Worm (Caenorhabditis elegans) whole organism, mixed stage, embryonic: Measurements from ENCODE around the gene T09F3.4.

ENCODE experiments used
- M03D4.4 ChIP-seq: sonication (generic microtip); optimal IDR thresholded peaks from 2 replicates; lab custom pipeline; 2017; ENCODE audit warnings: mild to moderate bottlenecking, missing genetic modification characterization, missing compliant biosample characterization
- bed-3 ChIP-seq: fragments of 200-800 bp; sonication (Bioruptor generic); optimal IDR thresholded peaks from 3 replicates; lab custom pipeline; 2018; ENCODE audit warnings: mild to moderate bottlenecking, missing genetic modification characterization, moderate library complexity, missing compliant biosample characterization
- blmp-1 ChIP-seq: fragments of 150-350 bp; optimal IDR thresholded peaks from 2 replicates; lab custom pipeline; 2014; ENCODE audit warnings: missing biosample characterization, missing genetic modification characterization
- ceh-39 ChIP-seq: fragments of 150-350 bp; optimal IDR thresholded peaks from 2 replicates; lab custom pipeline; 2014; ENCODE audit warnings: missing biosample characterization, missing genetic modification characterization
- ceh-43 ChIP-seq: fragments of 200-800 bp; sonication (Bioruptor generic); optimal IDR thresholded peaks from 2 replicates; lab custom pipeline; 2018; ENCODE audit warnings: mild to moderate bottlenecking, missing genetic modification characterization, moderate library complexity, missing compliant biosample characterization
- ces-1 ChIP-seq: fragments of 150-350 bp; optimal IDR thresholded peaks from 2 replicates; lab custom pipeline; 2014; ENCODE audit warnings: missing biosample characterization, missing genetic modification reagents, missing genetic modification characterization
- cnd-1 ChIP-seq: fragments of 200-800 bp; sonication (Bioruptor generic); optimal IDR thresholded peaks from 2 replicates; lab custom pipeline; 2018; ENCODE audit warnings: mild to moderate bottlenecking, missing genetic modification characterization, missing compliant biosample characterization
- elt-3 ChIP-seq: fragments of 150-350 bp; optimal IDR thresholded peaks from 2 replicates; lab custom pipeline; 2014; ENCODE audit warnings: missing biosample characterization, missing genetic modification characterization
- flh-1 ChIP-seq: fragments of 200-800 bp; sonication (Bioruptor generic); optimal IDR thresholded peaks from 2 replicates; lab custom pipeline; 2018; ENCODE audit warnings: mild to moderate bottlenecking, missing genetic modification characterization, moderate library complexity, missing compliant biosample characterization
- ham-2 ChIP-seq: fragments of 200-800 bp; sonication (Bioruptor generic); optimal IDR thresholded peaks from 2 replicates; lab custom pipeline; 2018; ENCODE audit warnings: mild to moderate bottlenecking, missing genetic modification characterization, missing compliant biosample characterization
- hlh-1 ChIP-seq: fragments of 150-350 bp; optimal IDR thresholded peaks from 2 replicates; lab custom pipeline; 2014; ENCODE audit warnings: missing biosample characterization, missing genetic modification reagents, missing genetic modification characterization
- lin-13 ChIP-seq: fragments of 150-350 bp; optimal IDR thresholded peaks from 2 replicates; lab custom pipeline; 2014; ENCODE audit warnings: missing biosample characterization, missing genetic modification characterization
- lin-32 ChIP-seq: fragments of 200-800 bp; sonication (Bioruptor generic); optimal IDR thresholded peaks from 2 replicates; lab custom pipeline; 2018; ENCODE audit warnings: mild to moderate bottlenecking, missing genetic modification characterization, missing compliant biosample characterization
- lsy-2 ChIP-seq: fragments of 150-350 bp; optimal IDR thresholded peaks from 2 replicates; lab custom pipeline; 2014; ENCODE audit warnings: missing biosample characterization, missing genetic modification characterization
- mab-5 ChIP-seq: fragments of 150-350 bp; optimal IDR thresholded peaks from 2 replicates; lab custom pipeline; 2014; ENCODE audit warnings: missing biosample characterization, missing genetic modification characterization
- mep-1 ChIP-seq: fragments of 150-350 bp; optimal IDR thresholded peaks from 2 replicates; lab custom pipeline; 2017; ENCODE audit warnings: missing biosample characterization, missing genetic modification reagents, missing genetic modification characterization, inconsistent platforms
- mls-2 ChIP-seq: sonication (generic microtip); optimal IDR thresholded peaks from 2 replicates; lab custom pipeline; 2016; ENCODE audit warnings: mild to moderate bottlenecking, missing genetic modification characterization, moderate library complexity, missing compliant biosample characterization
- nhr-12 ChIP-seq: fragments of 150-350 bp; optimal IDR thresholded peaks from 2 replicates; lab custom pipeline; 2014; ENCODE audit warnings: missing biosample characterization, missing genetic modification characterization
- nhr-237 ChIP-seq: fragments of 150-350 bp; optimal IDR thresholded peaks from 2 replicates; lab custom pipeline; 2014; ENCODE audit warnings: missing biosample characterization, missing genetic modification characterization
- nhr-28 ChIP-seq: fragments of 150-350 bp; optimal IDR thresholded peaks from 2 replicates; lab custom pipeline; 2014; ENCODE audit warnings: missing biosample characterization, missing genetic modification characterization
- nhr-76 ChIP-seq: sonication (generic microtip); optimal IDR thresholded peaks from 2 replicates; lab custom pipeline; 2017; ENCODE audit warnings: missing biosample characterization, missing genetic modification characterization
- pha-4 ChIP-seq: fragments of 150-350 bp; optimal IDR thresholded peaks from 2 replicates; lab custom pipeline; 2018; ENCODE audit warnings: missing biosample characterization, missing genetic modification reagents, missing genetic modification characterization
- snpc-4 ChIP-seq: fragments of 150-350 bp; optimal IDR thresholded peaks from 2 replicates; lab custom pipeline; 2014; ENCODE audit warnings: missing biosample characterization, missing genetic modification characterization
- sptf-1 ChIP-seq: sonication (generic microtip); optimal IDR thresholded peaks from 2 replicates; lab custom pipeline; 2017; ENCODE audit warnings: mild to moderate bottlenecking, missing genetic modification characterization, moderate library complexity, missing compliant biosample characterization
- unc-120 ChIP-seq: sonication (generic microtip); optimal IDR thresholded peaks from 2 replicates; lab custom pipeline; 2017; ENCODE audit warnings: missing genetic modification characterization, missing compliant biosample characterization; ENCODE audit not compliant: poor library complexity, severe bottlenecking
- unc-62 ChIP-seq: fragments of 150-350 bp; optimal IDR thresholded peaks from 2 replicates; lab custom pipeline; 2014; ENCODE audit warnings: missing biosample characterization, missing genetic modification reagents, missing genetic modification characterization
- zip-8 ChIP-seq: fragments of 150-350 bp; optimal IDR thresholded peaks from 2 replicates; lab custom pipeline; 2014; ENCODE audit warnings: missing biosample characterization, missing genetic modification characterization
- ztf-11 ChIP-seq: fragments of 150-350 bp; optimal IDR thresholded peaks from 2 replicates; lab custom pipeline; 2014; ENCODE audit warnings: missing biosample characterization, missing genetic modification characterization

Gene T09F3.4

DNA sequence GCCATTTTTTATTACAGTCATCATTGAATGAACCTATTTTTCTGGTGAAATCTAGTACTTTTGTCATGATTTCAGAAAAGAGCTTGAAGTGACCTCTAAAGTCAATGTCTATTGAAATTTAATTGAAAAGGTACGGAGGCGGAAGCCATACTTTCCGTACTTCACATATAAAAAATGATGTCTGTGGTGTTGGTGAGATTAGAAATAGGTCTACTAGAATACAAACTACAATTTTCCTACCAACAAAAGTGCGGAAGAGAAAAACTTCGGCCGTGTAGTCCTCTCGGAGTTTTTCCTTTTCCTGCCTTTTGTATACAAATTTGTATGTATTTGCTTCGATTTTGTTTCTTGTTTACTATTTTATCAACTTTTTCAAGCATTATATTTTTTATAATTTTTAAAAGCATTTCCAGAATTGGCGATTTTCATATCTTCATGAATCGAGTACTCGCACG lies at the start of gene T09F3.4:
TSS of gene T09F3.4 (plus strand) at position 405 of the 455 bp plus-strand sequence.
- TF ChIP-seq lsy-2 (tag; lab: Kevin White, UChicago) (peak; percentile 11), blmp-1 (tag; lab: Kevin White, UChicago) (no peak), unc-120 (tag; lab: Kevin White, UChicago) (peak; percentile 45), nhr-28 (peak; percentile 7)

DNA sequence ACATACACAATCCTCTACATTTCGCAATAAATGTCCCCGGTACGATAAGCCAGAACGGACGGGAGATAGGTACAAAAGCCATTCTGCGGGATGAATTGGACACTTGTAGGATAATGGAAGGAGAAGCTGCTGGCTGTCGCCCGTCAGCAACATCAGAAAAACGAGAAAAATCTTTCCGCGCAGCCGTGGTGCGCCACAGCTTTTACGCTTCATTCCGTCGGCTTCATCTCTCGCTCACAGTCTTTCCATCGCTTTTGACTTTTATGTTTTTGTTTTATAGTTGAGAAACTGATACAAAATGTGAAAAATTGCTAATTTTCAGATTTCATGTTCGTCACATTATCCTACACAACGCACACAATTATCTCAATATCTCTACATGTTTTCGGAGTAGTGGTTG lies 49.4 kb upstream of the T09F3.4 start, which contains the start of gene C07E3.10:
TSS of gene C07E3.10 (plus strand) at position 301 of the 400 bp plus-strand sequence.
- TF ChIP-seq sptf-1 (tag; lab: Kevin White, UChicago) (no peak), nhr-12 (no peak), mab-5 (no peak), unc-120 (tag; lab: Kevin White, UChicago) (no peak), nhr-237 (tag; lab: Kevin White, UChicago) (no peak), bed-3 (GFP tag; lab: Kevin White, UChicago) (no peak)

DNA sequence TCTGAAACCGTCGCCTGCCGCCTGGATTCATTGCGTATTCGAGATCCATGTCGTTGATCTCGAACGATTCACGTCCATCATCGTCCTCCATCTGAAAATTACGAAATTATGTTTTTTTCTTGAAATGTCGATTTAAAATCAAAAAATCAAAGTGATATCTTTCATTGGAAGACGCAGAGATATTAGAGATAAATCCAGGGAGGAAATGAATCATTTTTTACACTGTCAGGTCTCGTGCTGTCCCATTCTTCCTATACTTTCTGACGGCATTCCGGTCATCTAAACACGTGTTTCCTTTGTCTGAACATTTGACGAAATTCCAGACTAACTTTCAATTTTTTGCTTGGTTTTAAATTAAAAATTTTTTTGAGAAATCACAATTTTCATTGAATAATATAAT lies 45.6 kb upstream of the T09F3.4 start, which contains the start of gene stip-1:
TSS of gene stip-1 (minus strand) at position 98 of the 400 bp plus-strand sequence.
- TF ChIP-seq blmp-1 (tag; lab: Kevin White, UChicago) (no peak), mls-2 (tag; lab: Kevin White, UChicago) (no peak)

DNA sequence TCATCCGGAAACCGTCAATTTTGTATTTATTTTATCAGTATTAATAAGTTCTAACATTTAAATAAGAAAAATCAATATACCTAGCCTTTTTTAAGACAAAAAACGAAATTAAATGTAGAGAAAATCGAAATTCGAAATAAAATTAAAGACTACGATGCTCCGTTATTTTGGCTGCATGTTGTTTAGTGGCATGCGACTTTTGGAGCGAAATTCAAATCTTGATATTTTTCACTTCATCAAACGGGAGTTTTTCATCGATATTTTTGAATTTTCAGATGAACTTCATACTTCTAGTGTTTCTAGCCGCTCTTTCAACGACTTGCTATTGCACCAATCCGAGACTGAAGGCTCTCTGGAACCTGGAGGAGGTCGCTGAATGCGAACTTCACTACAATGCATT lies 45.0 kb upstream of the T09F3.4 start, which contains the start of gene C07E3.9:
TSS of gene C07E3.9 (plus strand) at position 270 of the 400 bp plus-strand sequence.
- TF ChIP-seq nhr-237 (tag; lab: Kevin White, UChicago), result peak; percentile 40
- TF ChIP-seq ceh-39 (tag; lab: Kevin White, UChicago), result no peak
- TF ChIP-seq ztf-11, result no peak
- TF ChIP-seq unc-120 (tag; lab: Kevin White, UChicago), result no peak
- peak; percentile 87 for TF ChIP-seq ces-1
- TF ChIP-seq ham-2 (GFP tag; lab: Kevin White, UChicago), result no peak
- TF ChIP-seq lsy-2 (tag; lab: Kevin White, UChicago), result peak; percentile 56

DNA sequence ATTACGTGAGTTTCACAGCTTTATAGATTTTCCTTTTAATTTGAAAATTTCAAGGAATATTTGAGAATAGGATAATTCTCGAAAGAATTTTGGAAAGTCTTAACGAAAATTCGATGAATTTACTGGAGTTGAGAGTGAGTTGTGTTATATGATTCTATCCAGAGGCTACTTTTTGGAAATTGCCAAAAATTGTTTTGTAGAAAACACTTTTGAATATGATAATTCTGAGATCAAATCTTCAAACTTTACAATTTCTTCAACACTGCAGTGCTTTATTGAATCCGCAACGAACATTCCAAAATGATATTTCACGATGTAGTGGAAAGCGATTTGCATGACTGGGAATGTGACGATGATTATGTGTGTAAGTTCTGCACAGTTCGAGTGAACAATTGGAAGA lies 43.5 kb upstream of the T09F3.4 start, which contains the start of gene C07E3.8:
TSS of gene C07E3.8 (plus strand) at position 301 of the 400 bp plus-strand sequence.
- TF ChIP-seq cnd-1 (tag; lab: Kevin White, UChicago), result no peak
- TF ChIP-seq nhr-76 (tag; lab: Kevin White, UChicago), result no peak
- no peak for TF ChIP-seq sptf-1 (tag; lab: Kevin White, UChicago)
- no peak for TF ChIP-seq mab-5
- TF ChIP-seq mls-2 (tag; lab: Kevin White, UChicago), result no peak
- TF ChIP-seq pha-4 (tag; lab: Kevin White, UChicago), result no peak
- no peak for TF ChIP-seq blmp-1 (tag; lab: Kevin White, UChicago)

DNA sequence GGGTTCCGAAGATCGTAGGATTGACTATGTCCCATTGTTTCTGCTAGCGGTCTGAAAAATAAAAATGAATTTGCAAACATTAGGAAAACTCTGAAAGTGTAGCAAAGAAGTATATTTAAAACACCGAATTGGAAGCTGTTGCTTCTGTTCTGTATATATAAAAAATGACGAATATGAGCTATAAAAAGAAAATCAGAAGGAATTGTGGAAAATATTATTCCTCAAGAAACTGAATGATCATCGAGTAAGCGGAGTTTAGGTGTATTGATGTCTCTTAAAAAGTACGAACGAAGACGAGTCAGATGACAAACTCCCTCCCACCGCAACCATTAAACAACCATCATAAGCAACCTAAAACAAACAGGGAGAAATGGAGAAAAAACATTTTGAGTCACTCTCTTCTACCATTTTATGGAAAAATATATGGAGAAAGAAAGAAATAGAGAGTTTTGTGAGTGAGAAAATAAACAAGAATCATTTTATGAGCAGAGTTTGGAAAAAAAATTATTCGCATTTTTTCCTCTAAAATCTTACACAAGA lies 38.0 kb upstream of the T09F3.4 start, which contains the start of gene C07E3.3:
TSS of gene C07E3.3 (minus strand) at position 51 of the 540 bp plus-strand sequence.
- no peak for TF ChIP-seq snpc-4 (tag; lab: Kevin White, UChicago)
- no peak for TF ChIP-seq mls-2 (tag; lab: Kevin White, UChicago)
- TF ChIP-seq ceh-43 (GFP tag; lab: Kevin White, UChicago), result no peak
- TF ChIP-seq M03D4.4 (tag; lab: Kevin White, UChicago), result no peak
- no peak for TF ChIP-seq lin-32 (GFP tag; lab: Kevin White, UChicago)
- no peak for TF ChIP-seq sptf-1 (tag; lab: Kevin White, UChicago)
- TF ChIP-seq elt-3, result no peak
- no peak for TF ChIP-seq lin-13 (tag; lab: Kevin White, UChicago)
- no peak for TF ChIP-seq mep-1 (tag; lab: Kevin White, UChicago)
- no peak for TF ChIP-seq unc-62 (GFP tag; lab: Kevin White, UChicago)
- no peak for TF ChIP-seq hlh-1 (tag; lab: Kevin White, UChicago)
- TF ChIP-seq flh-1, result no peak

DNA sequence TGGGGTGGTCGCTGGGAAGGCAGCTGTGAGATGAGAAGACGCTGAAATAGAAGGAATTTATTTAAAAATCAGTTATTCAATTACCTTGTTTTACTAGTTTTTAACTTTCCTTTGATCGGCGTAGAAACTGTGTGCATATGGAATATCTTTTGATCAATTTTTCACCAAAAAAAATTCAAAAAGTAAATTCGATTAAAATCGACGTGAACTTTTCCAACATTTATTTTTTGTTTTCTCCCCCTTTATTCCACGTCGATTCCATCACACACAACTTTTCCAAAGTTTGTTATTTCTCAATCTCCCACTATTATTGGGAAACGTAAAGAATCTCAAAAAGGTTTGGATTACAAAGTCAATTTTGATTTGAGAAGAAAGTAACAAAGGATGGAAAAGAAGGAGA lies 35.0 kb upstream of the T09F3.4 start, which contains the start of gene C07E3.4:
TSS of gene C07E3.4 (plus strand) at position 301 of the 400 bp plus-strand sequence.
- TF ChIP-seq zip-8 (tag; lab: Kevin White, UChicago) (no peak), nhr-28 (no peak), elt-3 (no peak), lin-32 (GFP tag; lab: Kevin White, UChicago) (no peak), ham-2 (GFP tag; lab: Kevin White, UChicago) (no peak)
